Fruit fly (Drosophila melanogaster) whole organism, embryonic: ENCODE measurements around the gene CG6067.
A peak's percentile ranks its signal among the peaks of the same experiment; 100 is the strongest.

Experiments
- ATbp ChIP-seq: fragments of 200-800 bp; sonication (Bioruptor generic); optimal IDR thresholded peaks from 2 replicates; lab custom pipeline; 2017; ENCODE audit warnings: missing biosample characterization, mild to moderate bottlenecking, missing genetic modification characterization, missing genetic modification reagents
- Blimp-1 ChIP-seq: fragments of 200-800 bp; sonication (Bioruptor generic); optimal IDR thresholded peaks from 3 replicates; lab custom pipeline; 2018; ENCODE audit warnings: missing biosample characterization, missing genetic modification characterization, mild to moderate bottlenecking, moderate library complexity, missing genetic modification reagents
- CG11504 ChIP-seq: fragments of 200-800 bp; sonication (Bioruptor generic); optimal IDR thresholded peaks from 3 replicates; lab custom pipeline; 2019; ENCODE audit warnings: missing biosample characterization, mild to moderate bottlenecking, missing genetic modification characterization, moderate library complexity
- CG12071 ChIP-seq: fragments of 200-800 bp; sonication (Bioruptor generic); optimal IDR thresholded peaks from 3 replicates; lab custom pipeline; 2018; ENCODE audit warnings: missing biosample characterization, mild to moderate bottlenecking, missing genetic modification characterization
- CG12299 ChIP-seq: fragments of 200-800 bp; sonication (Bioruptor generic); optimal IDR thresholded peaks from 2 replicates; lab custom pipeline; 2018; ENCODE audit warnings: missing biosample characterization, mild to moderate bottlenecking, missing genetic modification characterization
- CG14710 ChIP-seq: fragments of 200-800 bp; sonication (Bioruptor generic); optimal IDR thresholded peaks from 3 replicates; lab custom pipeline; 2019; ENCODE audit warnings: missing biosample characterization, mild to moderate bottlenecking, missing genetic modification characterization, moderate library complexity
- CG1603 ChIP-seq: fragments of 200-800 bp; sonication (Bioruptor generic); optimal IDR thresholded peaks from 2 replicates; lab custom pipeline; 2019; ENCODE audit warnings: missing biosample characterization, mild to moderate bottlenecking, missing genetic modification characterization, moderate library complexity
- CG17361 ChIP-seq: fragments of 200-800 bp; sonication (Bioruptor generic); IDR thresholded peaks from 3 replicates; pipeline ENCODE4 v1.3.6; 2022; ENCODE audit warnings: missing biosample characterization, missing genetic modification characterization
- CG17612 ChIP-seq: fragments of 200-800 bp; sonication (Bioruptor generic); IDR thresholded peaks from 2 replicates; pipeline ENCODE4 v1.3.6; 2022; ENCODE audit warnings: missing biosample characterization, missing genetic modification characterization
- CG18011 ChIP-seq: fragments of 200-800 bp; sonication (Bioruptor generic); optimal IDR thresholded peaks from 2 replicates; lab custom pipeline; 2017; ENCODE audit warnings: missing biosample characterization, missing genetic modification characterization, mild to moderate bottlenecking, moderate library complexity, missing genotype
- CG18262 ChIP-seq: fragments of 200-800 bp; optimal IDR thresholded peaks from 3 replicates; lab custom pipeline; 2019; ENCODE audit warnings: missing biosample characterization, mild to moderate bottlenecking, missing genetic modification characterization, moderate library complexity
- CG2120 ChIP-seq: fragments of 200-800 bp; sonication (Bioruptor generic); optimal IDR thresholded peaks from 3 replicates; lab custom pipeline; 2016; ENCODE audit warnings: missing biosample characterization, missing genetic modification characterization
- CG2129 ChIP-seq: fragments of 200-800 bp; sonication (Bioruptor generic); IDR thresholded peaks from 2 replicates; pipeline ENCODE4 v1.3.6; 2022; ENCODE audit warnings: missing biosample characterization, missing genetic modification characterization; ENCODE audit not compliant: partially characterized antibody
- CG2202 ChIP-seq: fragments of 200-800 bp; sonication (Bioruptor generic); optimal IDR thresholded peaks from 2 replicates; lab custom pipeline; 2018; ENCODE audit warnings: missing biosample characterization, mild to moderate bottlenecking, missing genetic modification characterization
- CG2712 ChIP-seq: fragments of 200-800 bp; optimal IDR thresholded peaks from 3 replicates; lab custom pipeline; 2019; ENCODE audit warnings: missing biosample characterization, mild to moderate bottlenecking, missing genetic modification characterization, moderate library complexity
- CG31441 ChIP-seq: fragments of 200-800 bp; sonication (Bioruptor generic); IDR thresholded peaks from 2 replicates; pipeline ENCODE4 v1.3.6; 2022; ENCODE audit warnings: missing biosample characterization, missing genetic modification characterization
- CG33557 ChIP-seq: fragments of 200-800 bp; sonication (Bioruptor generic); optimal IDR thresholded peaks from 2 replicates; lab custom pipeline; 2019; ENCODE audit warnings: missing biosample characterization, mild to moderate bottlenecking, missing genetic modification characterization, moderate library complexity
- CG6689 ChIP-seq: fragments of 200-800 bp; sonication (Bioruptor generic); IDR thresholded peaks from 2 replicates; pipeline ENCODE4 v1.3.6; 2022; ENCODE audit warnings: missing biosample characterization, missing genetic modification characterization
- CG6765 ChIP-seq: fragments of 200-800 bp; sonication (Bioruptor generic); optimal IDR thresholded peaks from 3 replicates; lab custom pipeline; 2017; ENCODE audit warnings: missing biosample characterization, mild to moderate bottlenecking, missing genetic modification characterization
- CG9932 ChIP-seq: fragments of 200-800 bp; sonication (Bioruptor generic); IDR thresholded peaks from 2 replicates; pipeline ENCODE4 v1.3.6; 2022; ENCODE audit warnings: missing biosample characterization, missing genetic modification characterization
- Dad ChIP-seq: fragments of 200-800 bp; sonication (Bioruptor generic); optimal IDR thresholded peaks from 3 replicates; lab custom pipeline; 2016; ENCODE audit warnings: missing biosample characterization, missing genetic modification characterization
- E2f1 ChIP-seq: fragments of 200-800 bp; sonication (Bioruptor generic); IDR thresholded peaks from 2 replicates; pipeline ENCODE4 v1.3.6; 2022; ENCODE audit warnings: missing biosample characterization, missing genetic modification characterization
- MTF-1 ChIP-seq: fragments of 200-800 bp; sonication (Bioruptor generic); optimal IDR thresholded peaks from 2 replicates; lab custom pipeline; 2018; ENCODE audit warnings: missing biosample characterization, mild to moderate bottlenecking, missing genetic modification characterization, borderline replicate concordance
- NfI ChIP-seq: fragments of 200-800 bp; sonication (Bioruptor generic); optimal IDR thresholded peaks from 3 replicates; lab custom pipeline; 2018; ENCODE audit warnings: missing biosample characterization, mild to moderate bottlenecking, missing genetic modification characterization, moderate library complexity
- Rfx ChIP-seq: fragments of 200-800 bp; sonication (Bioruptor generic); IDR thresholded peaks from 2 replicates; pipeline ENCODE4 v1.3.6; 2022; ENCODE audit warnings: missing biosample characterization, missing genetic modification characterization
- Scr ChIP-seq: fragments of 200-800 bp; sonication (Bioruptor generic); IDR thresholded peaks from 2 replicates; pipeline ENCODE4 v1.3.6; 2022; ENCODE audit warnings: missing biosample characterization, missing genetic modification characterization; ENCODE audit not compliant: partially characterized antibody
- ara ChIP-seq: fragments of 200-800 bp; sonication (Bioruptor generic); IDR thresholded peaks from 2 replicates; pipeline ENCODE4 v1.3.6; 2022; ENCODE audit warnings: missing biosample characterization, missing genetic modification characterization
- cwo ChIP-seq: fragments of 200-800 bp; sonication (Bioruptor generic); optimal IDR thresholded peaks from 3 replicates; lab custom pipeline; 2017; ENCODE audit warnings: missing biosample characterization, missing genetic modification characterization, mild to moderate bottlenecking, moderate library complexity, missing genetic modification reagents
- hkb ChIP-seq, 2 experiments: fragments of 200-800 bp in 1 of 2; fragments of >200 bp in 1 of 2; sonication (Bioruptor generic) in 1 of 2; IDR thresholded peaks in 1 of 2; optimal IDR thresholded peaks in 1 of 2; 2 replicates each; pipeline versions ENCODE4 v1.3.6 to Lab custom; 2017 to 2022; ENCODE audit warnings: missing biosample characterization in 1 of 2, missing genetic modification characterization in 1 of 2
- kni ChIP-seq: fragments of 200-800 bp; sonication (Bioruptor generic); optimal IDR thresholded peaks from 3 replicates; lab custom pipeline; 2017; ENCODE audit warnings: mild to moderate bottlenecking, missing biosample characterization, missing genetic modification reagents, missing genetic modification characterization
- knrl ChIP-seq: fragments of 200-800 bp; sonication (Bioruptor generic); IDR thresholded peaks from 3 replicates; pipeline ENCODE4 v1.3.6; 2022; ENCODE audit warnings: missing biosample characterization, missing genetic modification characterization; ENCODE audit not compliant: partially characterized antibody
- lmd ChIP-seq: fragments of 200-800 bp; sonication (Bioruptor generic); IDR thresholded peaks from 2 replicates; pipeline ENCODE4 v1.3.6; 2022; ENCODE audit warnings: missing biosample characterization, missing genetic modification characterization
- nom ChIP-seq: fragments of 200-800 bp; sonication (Bioruptor generic); optimal IDR thresholded peaks from 2 replicates; lab custom pipeline; 2017; ENCODE audit warnings: missing biosample characterization, missing genetic modification characterization, mild to moderate bottlenecking, moderate library complexity, missing genetic modification reagents
- onecut ChIP-seq: fragments of 200-800 bp; sonication (Bioruptor generic); IDR thresholded peaks from 2 replicates; pipeline ENCODE4 v1.3.6; 2022; ENCODE audit warnings: missing biosample characterization, missing genetic modification characterization
- pho ChIP-seq: fragments of 200-800 bp; sonication (Bioruptor generic); optimal IDR thresholded peaks from 2 replicates; lab custom pipeline; 2016; ENCODE audit warnings: missing biosample characterization, missing genetic modification characterization
- rib ChIP-seq: fragments of 200-800 bp; sonication (Bioruptor generic); IDR thresholded peaks from 2 replicates; pipeline ENCODE4 v1.3.6; 2022; ENCODE audit warnings: missing biosample characterization, missing genetic modification characterization
- row ChIP-seq: fragments of 200-800 bp; sonication (Bioruptor generic); IDR thresholded peaks from 3 replicates; pipeline ENCODE4 v1.3.6; 2022; ENCODE audit warnings: missing biosample characterization, missing genetic modification characterization
- sens ChIP-seq: fragments of 200-800 bp; sonication (Bioruptor generic); peaks from one replicate; lab custom pipeline; 2016; ENCODE audit warnings: missing biosample characterization, missing genetic modification characterization
- seq ChIP-seq: fragments of 200-800 bp; sonication (Bioruptor generic); IDR thresholded peaks from 2 replicates; pipeline ENCODE4 v1.3.6; 2022; ENCODE audit warnings: missing biosample characterization, missing genetic modification characterization
- sr ChIP-seq: fragments of 200-800 bp; sonication (Bioruptor generic); IDR thresholded peaks from 3 replicates; pipeline ENCODE4 v1.3.6; 2022; ENCODE audit warnings: missing biosample characterization, missing genetic modification characterization
- sug ChIP-seq: fragments of 200-800 bp; optimal IDR thresholded peaks from 2 replicates; lab custom pipeline; 2019; ENCODE audit warnings: missing biosample characterization, mild to moderate bottlenecking, missing genetic modification characterization, moderate library complexity
- tna ChIP-seq: fragments of 200-800 bp; sonication (Bioruptor generic); IDR thresholded peaks from 2 replicates; pipeline ENCODE4 v1.3.6; 2022; ENCODE audit warnings: missing biosample characterization, missing genetic modification characterization; ENCODE audit not compliant: partially characterized antibody
- trem ChIP-seq: fragments of 200-800 bp; optimal IDR thresholded peaks from 3 replicates; lab custom pipeline; 2019; ENCODE audit warnings: missing biosample characterization, mild to moderate bottlenecking, missing genetic modification characterization, moderate library complexity
- ttk ChIP-seq: fragments of 200-800 bp; sonication (Bioruptor generic); IDR thresholded peaks from 2 replicates; pipeline ENCODE4 v2.1.2; 2022; ENCODE audit warnings: missing biosample characterization, missing genetic modification characterization
- vvl ChIP-seq: fragments of 200-800 bp; sonication (Bioruptor generic); IDR thresholded peaks from 2 replicates; pipeline ENCODE4 v1.3.6; 2022; ENCODE audit warnings: missing biosample characterization, missing genetic modification characterization

CG6067 gene

dm6 chrX:5983390-5983789 lies 28.0 kb downstream of the CG6067 start (continued):
- TF ChIP-seq CG2120 (no peak), CG17612 (GFP tag; lab: Robert Waterston, UW) (no peak), ttk (GFP tag; lab: Robert Waterston, UW) (0 out of 2 replicates have a peak, but pooled peaks have one; percentile 18), ara (GFP tag; lab: Robert Waterston, UW) (peak; percentile 36; the same call in 1 of the 2 replicates), CG17361 (GFP tag; lab: Robert Waterston, UW) (0 out of 3 replicates have a peak, but pooled peaks have one; percentile 19), hkb (optimal IDR thresholded peaks at IDR 0.05; lab: Kevin White, UChicago) (peak; percentile 95), hkb (GFP tag; IDR thresholded peaks at IDR 0.05; lab: Robert Waterston, UW) (no peak), CG11504 (peak; percentile 36), CG18262 (tag; lab: Kevin White, UChicago) (peak; percentile 16), CG31441 (GFP tag; lab: Robert Waterston, UW) (peak; percentile 21; the same call in 1 of the 2 replicates), CG18011 (GFP tag; lab: Kevin White, UChicago) (no peak), CG6689 (GFP tag; lab: Robert Waterston, UW) (0 out of 2 replicates have a peak, but pooled peaks have one; percentile 34), tna (no peak), ATbp (GFP tag; lab: Kevin White, UChicago) (peak; percentile 21), vvl (GFP tag; lab: Robert Waterston, UW) (peak; percentile 52; the same call in 1 of the 2 replicates), E2f1 (GFP tag; lab: Robert Waterston, UW) (0 out of 2 replicates have a peak, but pooled peaks have one; percentile 32), lmd (GFP tag; lab: Robert Waterston, UW) (0 out of 2 replicates have a peak, but pooled peaks have one; percentile 11), CG12071 (GFP tag; lab: Kevin White, UChicago) (no peak), CG1603 (no peak), knrl (GFP tag; lab: Robert Waterston, UW) (no peak), sr (GFP tag; lab: Robert Waterston, UW) (peak; percentile 64; the same call in 1 of the 3 replicates), CG2712 (tag; lab: Kevin White, UChicago) (peak; percentile 30), Scr (GFP tag; lab: Robert Waterston, UW) (no peak), pho (no peak), Rfx (GFP tag; lab: Robert Waterston, UW) (0 out of 2 replicates have a peak, but pooled peaks have one; percentile 23), CG12299 (tag; lab: Kevin White, UChicago) (no peak)

dm6 chrX:5987362-5987761 lies 31.9 kb downstream of the CG6067 start:
- TF ChIP-seq CG6765 (GFP tag; lab: Kevin White, UChicago) (no peak), CG33557 (GFP tag; lab: Kevin White, UChicago) (no peak), nom (GFP tag; lab: Kevin White, UChicago) (peak; percentile 0), Blimp-1 (GFP tag; lab: Kevin White, UChicago) (no peak), onecut (GFP tag; lab: Robert Waterston, UW) (no peak), Dad (GFP tag; lab: Kevin White, UChicago) (no peak), trem (tag; lab: Kevin White, UChicago) (no peak)

dm6 chrX:5988088-5988987 lies 32.9 kb downstream of the CG6067 start, which contains the start of gene CG5966:
Gene CG5966 (plus strand): TSS chrX:5988791.
- TF ChIP-seq CG2129 (no peak), kni (GFP tag; lab: Kevin White, UChicago) (no peak), CG2202 (tag; lab: Kevin White, UChicago) (no peak), MTF-1 (GFP tag; lab: Kevin White, UChicago) (no peak), sens (GFP tag; lab: Kevin White, UChicago) (peak; percentile 5), CG14710 (no peak), row (GFP tag; lab: Robert Waterston, UW) (peak; percentile 65; the same call in 2 of the 3 replicates), seq (GFP tag; lab: Robert Waterston, UW) (no peak), rib (GFP tag; lab: Robert Waterston, UW) (no peak), sug (tag; lab: Kevin White, UChicago) (peak; percentile 21), CG9932 (GFP tag; lab: Robert Waterston, UW) (no peak), CG6765 (GFP tag; lab: Kevin White, UChicago) (no peak), NfI (no peak), cwo (GFP tag; lab: Kevin White, UChicago) (peak; percentile 42)
